Worm (Caenorhabditis elegans): Measurements from ENCODE around the gene cutl-24.
A peak's percentile ranks its signal among the peaks of the same experiment; 100 is the strongest.

Gene cutl-24

DNA sequence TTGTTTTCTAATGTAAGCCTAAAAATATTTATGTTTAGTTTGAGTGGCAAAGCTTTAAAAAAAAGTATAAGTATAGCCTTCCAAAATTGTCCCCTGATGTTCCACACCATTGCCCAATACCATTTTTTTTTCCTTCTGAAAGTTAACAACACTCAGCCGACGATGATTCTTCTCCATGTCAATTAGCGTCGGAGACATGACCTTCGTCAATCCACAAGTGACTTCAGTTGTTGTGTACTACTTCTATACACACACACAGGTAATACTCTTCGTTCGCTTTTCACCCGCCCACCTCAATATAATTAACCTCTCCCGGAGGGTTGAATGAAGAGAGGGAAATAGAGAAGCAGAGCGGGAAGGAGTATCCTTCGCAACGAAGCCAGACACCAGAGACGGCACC lies at the start of gene cutl-24:
Gene cutl-24 (plus strand): TSS at position 301 of the 400 bp plus-strand sequence.
- TF ChIP-seq skn-1 (tag; optimal IDR thresholded peaks at IDR 0.05) (no peak), set-16 (GFP tag; IDR thresholded peaks at IDR 0.05) (no peak), pqm-1 (tag; optimal IDR thresholded peaks at IDR 0.05) (no peak), lin-38 (GFP tag; IDR thresholded peaks at IDR 0.05) (no peak), zip-2 (tag; optimal IDR thresholded peaks at IDR 0.05) (no peak), nhr-10 (tag; optimal IDR thresholded peaks at IDR 0.05) (no peak), nhr-28 (tag; optimal IDR thresholded peaks at IDR 0.05) (no peak), ceh-32 (tag; optimal IDR thresholded peaks at IDR 0.05; ENCODE audit: poor library complexity) (no peak), ztf-7 (tag; optimal IDR thresholded peaks at IDR 0.05) (no peak), fos-1 (tag; optimal IDR thresholded peaks at IDR 0.05) (no peak), Y5F2A.4 (GFP tag; optimal IDR thresholded peaks at IDR 0.05) (no peak)

DNA sequence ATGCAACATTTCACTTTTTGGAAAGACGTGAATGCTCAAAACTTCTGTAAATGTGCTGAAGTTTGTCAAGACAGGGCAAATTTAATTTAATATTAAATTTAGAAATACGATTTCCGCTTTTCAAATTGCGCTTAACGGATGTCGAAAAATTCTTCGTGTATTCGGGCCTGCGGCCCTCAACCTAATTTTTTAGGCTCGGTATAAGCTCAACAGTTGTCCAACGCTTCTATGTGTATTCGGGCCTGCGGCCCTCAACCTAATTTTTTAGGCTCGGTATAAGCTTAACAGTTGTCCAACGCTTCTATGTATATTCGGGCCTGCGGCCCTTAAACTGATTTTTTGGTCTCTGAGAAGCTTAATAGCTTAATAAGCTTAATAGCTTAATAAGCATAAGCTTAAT lies 46.1 kb upstream of the cutl-24 start:
- TF ChIP-seq lin-1 (GFP tag; IDR thresholded peaks at IDR 0.05), result no peak
- TF ChIP-seq F10B5.3 (tag; optimal IDR thresholded peaks at IDR 0.05), result no peak
- no peak for TF ChIP-seq zip-11 (GFP tag; IDR thresholded peaks at IDR 0.05)
- 0 out of 2 replicates have a peak, but pooled peaks have one; percentile 13 for TF ChIP-seq F26F4.8 (GFP tag; conservative IDR thresholded peaks at IDR 0.05)
- no peak for TF ChIP-seq nhr-10 (tag; optimal IDR thresholded peaks at IDR 0.05)
- no peak for TF ChIP-seq nhr-41 (GFP tag; IDR thresholded peaks at IDR 0.05)
- TF ChIP-seq rbr-2 (tag; optimal IDR thresholded peaks at IDR 0.05), result no peak
- TF ChIP-seq D1046.2 (GFP tag; IDR thresholded peaks at IDR 0.05), result no peak
- no peak for TF ChIP-seq madf-5 (GFP tag; IDR thresholded peaks at IDR 0.05)
- no peak for TF ChIP-seq nhr-11 (tag; optimal IDR thresholded peaks at IDR 0.05)
- no peak for TF ChIP-seq ztf-11 (tag; optimal IDR thresholded peaks at IDR 0.05)
- no peak for TF ChIP-seq lin-29 (GFP tag; IDR thresholded peaks at IDR 0.05)
- peak; percentile 38 for TF ChIP-seq lin-38 (GFP tag; IDR thresholded peaks at IDR 0.05)

DNA sequence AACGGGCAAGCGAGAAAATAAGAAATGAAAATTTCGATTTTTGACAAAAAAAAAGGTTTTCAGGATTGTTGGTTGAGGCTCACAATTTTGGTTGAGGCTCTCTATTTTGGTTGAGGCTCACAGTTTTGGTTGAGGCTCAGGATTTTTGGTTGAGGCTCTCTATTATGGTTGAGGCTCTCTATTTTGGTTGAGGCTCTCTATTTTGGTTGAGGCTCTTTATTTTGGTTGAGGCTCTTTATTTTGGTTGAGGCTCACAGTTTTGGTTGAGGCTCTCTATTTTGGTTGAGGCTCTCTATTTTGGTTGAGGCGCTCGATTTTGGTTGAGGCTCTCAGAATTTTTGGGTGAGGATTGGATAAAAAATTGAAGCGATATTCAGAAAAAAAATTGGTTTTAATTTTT lies 45.1 kb upstream of the cutl-24 start:
- TF ChIP-seq nhr-10 (tag; optimal IDR thresholded peaks at IDR 0.05), result no peak
- no peak for TF ChIP-seq R02D3.7 (tag; optimal IDR thresholded peaks at IDR 0.05)
- no peak for TF ChIP-seq daf-19 (GFP tag; conservative IDR thresholded peaks at IDR 0.05)
- no peak for TF ChIP-seq nhr-28 (tag; optimal IDR thresholded peaks at IDR 0.05)
- TF ChIP-seq T20F7.1 (GFP tag; optimal IDR thresholded peaks at IDR 0.05), result no peak
- TF ChIP-seq zag-1 (tag; optimal IDR thresholded peaks at IDR 0.05), result no peak

DNA sequence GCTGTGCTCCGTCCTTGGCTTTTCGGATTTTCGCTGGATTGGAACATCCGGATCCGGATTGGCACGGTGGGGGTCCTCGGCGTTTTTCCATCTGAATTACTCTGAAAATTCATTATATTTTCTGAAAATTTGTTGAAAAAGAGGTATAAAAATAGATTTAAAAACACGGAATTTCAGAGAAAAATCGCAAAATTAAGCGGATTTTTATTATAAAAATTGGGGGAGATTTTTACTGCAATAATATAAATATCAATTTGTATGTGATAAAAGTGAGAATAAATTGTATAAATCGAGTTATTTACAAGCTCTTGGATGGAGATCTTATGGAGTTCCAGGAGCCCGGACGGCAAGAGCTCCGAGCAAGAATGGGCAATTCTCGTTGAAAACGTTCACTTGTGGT lies 43.3 kb upstream of the cutl-24 start, which contains the start of gene tut-1:
Gene tut-1 (minus strand): TSS at position 101 of the 400 bp plus-strand sequence.
- TF ChIP-seq nhr-111 (GFP tag; optimal IDR thresholded peaks at IDR 0.05) (no peak), fkh-10 (GFP tag; optimal IDR thresholded peaks at IDR 0.05) (no peak), snpc-4 (tag; optimal IDR thresholded peaks at IDR 0.05) (no peak), hlh-11 (tag; optimal IDR thresholded peaks at IDR 0.05) (no peak), Y5F2A.4 (GFP tag; optimal IDR thresholded peaks at IDR 0.05) (no peak), mxl-2 (GFP tag; conservative IDR thresholded peaks at IDR 0.05) (no peak), lin-29 (GFP tag; IDR thresholded peaks at IDR 0.05) (no peak), F44E2.7 (GFP tag; IDR thresholded peaks at IDR 0.05) (no peak), ces-1 (GFP tag; optimal IDR thresholded peaks at IDR 0.05) (no peak), arid-1 (GFP tag; conservative IDR thresholded peaks at IDR 0.05) (no peak), nhr-77 (tag; optimal IDR thresholded peaks at IDR 0.05) (no peak), spr-1 (tag; optimal IDR thresholded peaks at IDR 0.05) (no peak), lsy-2 (tag; optimal IDR thresholded peaks at IDR 0.05) (no peak), F49E8.2 (tag; optimal IDR thresholded peaks at IDR 0.05; ENCODE audit: borderline replicate concordance) (no peak), vab-7 (GFP tag; IDR thresholded peaks at IDR 0.05) (no peak), hmg-1.1 (GFP tag; IDR thresholded peaks at IDR 0.05) (no peak)
